Worm (Caenorhabditis elegans) whole organism, L1 larva: Measurements from ENCODE around the gene ugt-21.

ENCODE experiments used
- C16A3.4 ChIP-seq: fragments of 150-350 bp; optimal IDR thresholded peaks from 2 replicates; lab custom pipeline; 2014; ENCODE audit warnings: missing biosample characterization, missing genetic modification characterization
- C34B4.2 ChIP-seq: sonication (generic microtip); optimal IDR thresholded peaks from 2 replicates; lab custom pipeline; 2017; ENCODE audit warnings: mild to moderate bottlenecking, missing genetic modification characterization, missing compliant biosample characterization
- Y116A8C.19 ChIP-seq: sonication (generic microtip); optimal IDR thresholded peaks from 2 replicates; lab custom pipeline; 2016; ENCODE audit warnings: missing compliant biosample characterization, missing genetic modification characterization, borderline replicate concordance
- blmp-1 ChIP-seq: fragments of 150-350 bp; optimal IDR thresholded peaks from 2 replicates; lab custom pipeline; 2014; ENCODE audit warnings: missing biosample characterization, missing genetic modification characterization
- ceh-82 ChIP-seq, 3 experiments: fragments of 150-350 bp in 1 of 3; sonication (generic microtip) in 2 of 3; optimal IDR thresholded peaks; 2 replicates each; lab custom pipeline; 2014 to 2017; ENCODE audit warnings: missing biosample characterization in 3 of 3, missing genetic modification characterization in 3 of 3
- ceh-88 ChIP-seq: fragments of 200-800 bp; sonication (Bioruptor generic); IDR thresholded peaks from 2 replicates; pipeline ENCODE4 v1.3.6; 2022; ENCODE audit warnings: missing genetic modification characterization, missing compliant biosample characterization
- ceh-90 ChIP-seq: sonication (generic microtip); optimal IDR thresholded peaks from 2 replicates; lab custom pipeline; 2016; ENCODE audit warnings: missing genetic modification characterization, missing compliant biosample characterization
- ces-1 ChIP-seq: fragments of 150-350 bp; optimal IDR thresholded peaks from 2 replicates; lab custom pipeline; 2014; ENCODE audit warnings: missing biosample characterization, missing genetic modification reagents, missing genetic modification characterization
- dpl-1 ChIP-seq, 3 experiments: fragments of 150-350 bp in 2 of 3; sonication (generic microtip) in 1 of 3; optimal IDR thresholded peaks; 2 replicates each; lab custom pipeline; 2014 to 2017; ENCODE audit warnings: missing biosample characterization in 3 of 3, missing genetic modification characterization in 3 of 3, missing genetic modification reagents in 3 of 3
- dsc-1 ChIP-seq: sonication (generic microtip); optimal IDR thresholded peaks from 2 replicates; lab custom pipeline; 2016; ENCODE audit warnings: mild to moderate bottlenecking, missing genetic modification characterization, missing compliant biosample characterization
- egl-27 ChIP-seq, 2 experiments: fragments of 150-350 bp in 1 of 2; sonication (generic microtip); optimal IDR thresholded peaks; 3 replicates each; lab custom pipeline; 2017 to 2018; ENCODE audit warnings: missing biosample characterization in 2 of 2, missing genetic modification characterization in 2 of 2, missing genetic modification reagents in 2 of 2
- elt-2 ChIP-seq: sonication (generic microtip); optimal IDR thresholded peaks from 2 replicates; lab custom pipeline; 2016; ENCODE audit warnings: missing genetic modification characterization, mild to moderate bottlenecking, inconsistent platforms, missing compliant biosample characterization, missing genetic modification reagents
- elt-3 ChIP-seq, 6 experiments: fragments of 150-350 bp in 1 of 6; sonication (generic microtip); optimal IDR thresholded peaks; 2 replicates each; lab custom pipeline; 2017 to 2018; ENCODE audit warnings: missing biosample characterization in 6 of 6, missing genetic modification characterization in 6 of 6, inconsistent platforms in 1 of 6
- ets-5 ChIP-seq: fragments of 200-800 bp; sonication (Bioruptor generic); IDR thresholded peaks from 2 replicates; pipeline ENCODE4 v1.3.6; 2022; ENCODE audit warnings: missing genetic modification characterization, missing compliant biosample characterization
- fkh-8 ChIP-seq: sonication (generic microtip); optimal IDR thresholded peaks from 2 replicates; lab custom pipeline; 2016; ENCODE audit warnings: mild to moderate bottlenecking, missing genetic modification characterization, missing compliant biosample characterization
- hlh-17 ChIP-seq: fragments of 200-800 bp; sonication (Bioruptor generic); optimal IDR thresholded peaks from 2 replicates; lab custom pipeline; 2018; ENCODE audit warnings: missing genetic modification characterization, mild to moderate bottlenecking, missing compliant biosample characterization, moderate library complexity, borderline replicate concordance
- hlh-4 ChIP-seq: sonication (generic microtip); optimal IDR thresholded peaks from 2 replicates; lab custom pipeline; 2016; ENCODE audit warnings: mild to moderate bottlenecking, missing genetic modification characterization, missing compliant biosample characterization
- irx-1 ChIP-seq: sonication (generic microtip); optimal IDR thresholded peaks from 2 replicates; lab custom pipeline; 2016; ENCODE audit warnings: missing genetic modification characterization, missing compliant biosample characterization
- isw-1 ChIP-seq: fragments of 200-800 bp; sonication (Bioruptor generic); IDR thresholded peaks from 2 replicates; pipeline ENCODE4 v1.3.6; 2022; ENCODE audit warnings: missing genetic modification characterization, missing compliant biosample characterization
- jun-1 ChIP-seq: fragments of 150-350 bp; optimal IDR thresholded peaks from 2 replicates; lab custom pipeline; 2014; ENCODE audit warnings: missing biosample characterization, missing genetic modification reagents, missing genetic modification characterization
- lin-13 ChIP-seq: fragments of 150-350 bp; optimal IDR thresholded peaks from 2 replicates; lab custom pipeline; 2014; ENCODE audit warnings: missing biosample characterization, missing genetic modification reagents, missing genetic modification characterization
- lin-14 ChIP-seq: fragments of 200-800 bp; sonication (Bioruptor generic); optimal IDR thresholded peaks from 2 replicates; lab custom pipeline; 2018; ENCODE audit warnings: mild to moderate bottlenecking, missing genetic modification characterization, moderate library complexity, missing compliant biosample characterization
- lin-15B ChIP-seq: fragments of 150-350 bp; sonication (generic microtip); optimal IDR thresholded peaks from 3 replicates; lab custom pipeline; 2014; ENCODE audit warnings: missing biosample characterization, missing genetic modification characterization
- lin-35 ChIP-seq, 2 experiments: fragments of 150-350 bp; optimal IDR thresholded peaks; 2 replicates each; lab custom pipeline; 2014; ENCODE audit warnings: missing biosample characterization in 2 of 2, missing genetic modification characterization in 2 of 2, missing genetic modification reagents in 2 of 2
- lin-39 ChIP-seq: fragments of 150-350 bp; optimal IDR thresholded peaks from 2 replicates; lab custom pipeline; 2014; ENCODE audit warnings: missing biosample characterization, missing genetic modification reagents, missing genetic modification characterization
- lir-3 ChIP-seq: sonication (generic microtip); optimal IDR thresholded peaks from 2 replicates; lab custom pipeline; 2016; ENCODE audit warnings: mild to moderate bottlenecking, missing genetic modification characterization, moderate library complexity, missing compliant biosample characterization; ENCODE audit not compliant: poor library complexity
- lsy-2 ChIP-seq, 2 experiments: fragments of 150-350 bp; optimal IDR thresholded peaks; 2 replicates each; lab custom pipeline; 2014; ENCODE audit warnings: missing biosample characterization in 2 of 2, missing genetic modification characterization in 2 of 2
- mdl-1 ChIP-seq, 2 experiments: fragments of 150-350 bp; optimal IDR thresholded peaks; 2 replicates each; lab custom pipeline; 2014 to 2017; ENCODE audit warnings: missing biosample characterization in 2 of 2, missing genetic modification characterization in 2 of 2, inconsistent platforms in 1 of 2
- mef-2 ChIP-seq: fragments of 150-350 bp; optimal IDR thresholded peaks from 2 replicates; lab custom pipeline; 2014; ENCODE audit warnings: missing biosample characterization, missing genetic modification characterization
- mep-1 ChIP-seq: fragments of 150-350 bp; optimal IDR thresholded peaks from 2 replicates; lab custom pipeline; 2014; ENCODE audit warnings: missing biosample characterization, missing genetic modification characterization
- nhr-19 ChIP-seq: fragments of 200-800 bp; sonication (Bioruptor generic); conservative IDR thresholded peaks from 2 replicates; pipeline ENCODE4 v1.3.6; 2022; ENCODE audit warnings: missing genetic modification characterization, missing compliant biosample characterization
- nhr-20 ChIP-seq: sonication (generic microtip); optimal IDR thresholded peaks from 2 replicates; lab custom pipeline; 2016; ENCODE audit warnings: mild to moderate bottlenecking, missing genetic modification characterization, missing compliant biosample characterization
- nhr-71 ChIP-seq: sonication (generic microtip); optimal IDR thresholded peaks from 2 replicates; lab custom pipeline; 2016; ENCODE audit warnings: mild to moderate bottlenecking, missing genetic modification characterization, moderate library complexity, missing compliant biosample characterization
- nhr-76 ChIP-seq: sonication (generic microtip); optimal IDR thresholded peaks from 2 replicates; lab custom pipeline; 2017; ENCODE audit warnings: missing biosample characterization, missing genetic modification characterization
- nhr-84 ChIP-seq: sonication (generic microtip); optimal IDR thresholded peaks from 2 replicates; lab custom pipeline; 2017; ENCODE audit warnings: missing biosample characterization, missing genetic modification characterization
- nhr-85 ChIP-seq: sonication (generic microtip); peaks from one replicate; lab custom pipeline; 2016; ENCODE audit warnings: missing genetic modification characterization, inconsistent platforms, missing compliant biosample characterization
- nhr-90 ChIP-seq: sonication (generic microtip); optimal IDR thresholded peaks from 2 replicates; lab custom pipeline; 2016; ENCODE audit warnings: mild to moderate bottlenecking, missing genetic modification characterization, missing compliant biosample characterization; ENCODE audit not compliant: poor library complexity
- rnt-1 ChIP-seq: sonication (generic microtip); optimal IDR thresholded peaks from 2 replicates; lab custom pipeline; 2016; ENCODE audit warnings: mild to moderate bottlenecking, missing genetic modification characterization, moderate library complexity, missing compliant biosample characterization
- skn-1 ChIP-seq: fragments of 150-350 bp; optimal IDR thresholded peaks from 2 replicates; lab custom pipeline; 2014; ENCODE audit warnings: missing biosample characterization, missing genetic modification characterization
- snpc-4 ChIP-seq: fragments of 150-350 bp; optimal IDR thresholded peaks from 2 replicates; lab custom pipeline; 2014; ENCODE audit warnings: missing biosample characterization, missing genetic modification characterization
- swsn-7 ChIP-seq: sonication (generic microtip); optimal IDR thresholded peaks from 2 replicates; lab custom pipeline; 2016; ENCODE audit warnings: missing genetic modification characterization, missing compliant biosample characterization
- unc-62 ChIP-seq: fragments of 150-350 bp; optimal IDR thresholded peaks from 2 replicates; lab custom pipeline; 2014; ENCODE audit warnings: missing biosample characterization, missing genetic modification reagents, missing genetic modification characterization
- unc-86 ChIP-seq: sonication (generic microtip); optimal IDR thresholded peaks from 2 replicates; lab custom pipeline; 2016; ENCODE audit warnings: missing genetic modification characterization, missing compliant biosample characterization
- unc-98 ChIP-seq: fragments of 200-800 bp; sonication (Bioruptor generic); IDR thresholded peaks from 2 replicates; pipeline ENCODE4 v1.3.6; 2022; ENCODE audit warnings: missing genetic modification characterization, missing compliant biosample characterization
- xbp-1 ChIP-seq: sonication (generic microtip); optimal IDR thresholded peaks from 2 replicates; lab custom pipeline; 2016; ENCODE audit warnings: missing genetic modification characterization, missing compliant biosample characterization
- zag-1 ChIP-seq: fragments of 150-350 bp; optimal IDR thresholded peaks from 2 replicates; lab custom pipeline; 2014; ENCODE audit warnings: missing biosample characterization, missing genetic modification characterization
- ztf-11 ChIP-seq, 2 experiments: sonication (generic microtip); optimal IDR thresholded peaks; 2 replicates each; lab custom pipeline; 2016 to 2017; ENCODE audit warnings: missing genetic modification characterization in 2 of 2, missing biosample characterization in 1 of 2, missing compliant biosample characterization in 1 of 2

ugt-21 gene

DNA sequence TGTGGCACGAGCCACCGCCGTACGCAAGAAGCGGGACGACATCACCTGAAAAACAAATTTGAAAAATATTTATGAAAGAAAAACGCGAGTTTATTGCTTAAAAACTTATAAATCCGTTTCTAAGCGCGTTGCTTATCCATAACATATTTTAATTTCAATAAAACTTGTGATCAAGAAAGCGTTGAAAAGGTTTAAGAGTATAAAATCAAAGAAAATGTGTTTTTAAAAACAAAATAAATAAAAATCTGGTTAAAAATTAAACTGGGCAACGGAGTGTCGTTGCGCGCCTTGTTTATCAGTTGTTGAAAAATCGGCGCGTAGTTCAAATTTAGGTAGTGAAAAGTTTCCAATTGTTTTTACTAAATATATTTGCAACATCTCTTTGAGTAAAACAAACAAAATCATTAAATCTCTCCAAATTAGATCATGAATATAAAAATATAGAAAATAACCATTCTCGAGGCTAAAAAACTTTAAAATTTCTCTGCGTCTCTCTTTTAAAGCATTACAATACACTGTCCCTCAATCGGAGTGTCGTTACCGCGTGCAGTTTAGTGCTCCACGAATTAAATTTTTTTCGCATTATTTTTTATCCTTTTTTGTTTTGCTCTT lies 24.8 kb downstream of the ugt-21 start, which contains the start of gene ndua-5 (continued):
- TF ChIP-seq nhr-71 (tag; lab: Kevin White, UChicago): peak; percentile 79
- TF ChIP-seq mef-2: no peak
- TF ChIP-seq ceh-82 (tag; optimal IDR thresholded peaks at IDR 0.05; lab: Kevin White, UChicago): peak; percentile 0 to 51 (median 9)
- TF ChIP-seq lin-14 (GFP tag; lab: Kevin White, UChicago): peak; percentile 49
- TF ChIP-seq snpc-4 (tag; lab: Kevin White, UChicago): peak; percentile 49
- TF ChIP-seq hlh-4 (tag; lab: Kevin White, UChicago): no peak
- no peak for TF ChIP-seq ztf-11 (tag; optimal IDR thresholded peaks at IDR 0.05; lab: Kevin White, UChicago)
- TF ChIP-seq ces-1 (GFP tag; lab: Kevin White, UChicago): no peak
- peak; percentile 64 for TF ChIP-seq swsn-7
- TF ChIP-seq lir-3 (tag; lab: Kevin White, UChicago): no peak
- TF ChIP-seq rnt-1 (tag; lab: Kevin White, UChicago): no peak
- no peak for TF ChIP-seq nhr-76 (tag; lab: Kevin White, UChicago)
- TF ChIP-seq Y116A8C.19 (tag; lab: Kevin White, UChicago): no peak
- no peak for TF ChIP-seq unc-62 (GFP tag; lab: Kevin White, UChicago)
- TF ChIP-seq nhr-20 (tag; lab: Kevin White, UChicago): peak; percentile 62
- TF ChIP-seq unc-86 (tag; lab: Kevin White, UChicago): peak; percentile 31
- no peak for TF ChIP-seq unc-98
- TF ChIP-seq mep-1: no peak
- no peak for TF ChIP-seq ceh-90 (tag; lab: Kevin White, UChicago)
- peak; percentile 72 for TF ChIP-seq xbp-1 (tag; lab: Kevin White, UChicago)
- TF ChIP-seq blmp-1 (tag; lab: Kevin White, UChicago): peak; percentile 61
- no peak for TF ChIP-seq elt-3 (tag; optimal IDR thresholded peaks at IDR 0.05; lab: Kevin White, UChicago)
- no peak for TF ChIP-seq skn-1
- TF ChIP-seq lin-13 (GFP tag; lab: Kevin White, UChicago): no peak
- TF ChIP-seq nhr-85 (tag; lab: Kevin White, UChicago): peak; percentile 89
- no peak for TF ChIP-seq mdl-1 (tag; optimal IDR thresholded peaks at IDR 0.05; lab: Kevin White, UChicago)
- peak; percentile 23; the same call in 1 of the 2 replicates for TF ChIP-seq isw-1 (GFP tag; lab: Robert Waterston, UW)
- no peak for TF ChIP-seq lin-39 (tag; lab: Kevin White, UChicago)
- peak; percentile 15 for TF ChIP-seq fkh-8
- TF ChIP-seq nhr-84 (tag; lab: Kevin White, UChicago): no peak
- TF ChIP-seq lin-15B (tag; lab: Kevin White, UChicago): peak; percentile 66
- no peak for TF ChIP-seq C34B4.2 (tag; lab: Kevin White, UChicago)

DNA sequence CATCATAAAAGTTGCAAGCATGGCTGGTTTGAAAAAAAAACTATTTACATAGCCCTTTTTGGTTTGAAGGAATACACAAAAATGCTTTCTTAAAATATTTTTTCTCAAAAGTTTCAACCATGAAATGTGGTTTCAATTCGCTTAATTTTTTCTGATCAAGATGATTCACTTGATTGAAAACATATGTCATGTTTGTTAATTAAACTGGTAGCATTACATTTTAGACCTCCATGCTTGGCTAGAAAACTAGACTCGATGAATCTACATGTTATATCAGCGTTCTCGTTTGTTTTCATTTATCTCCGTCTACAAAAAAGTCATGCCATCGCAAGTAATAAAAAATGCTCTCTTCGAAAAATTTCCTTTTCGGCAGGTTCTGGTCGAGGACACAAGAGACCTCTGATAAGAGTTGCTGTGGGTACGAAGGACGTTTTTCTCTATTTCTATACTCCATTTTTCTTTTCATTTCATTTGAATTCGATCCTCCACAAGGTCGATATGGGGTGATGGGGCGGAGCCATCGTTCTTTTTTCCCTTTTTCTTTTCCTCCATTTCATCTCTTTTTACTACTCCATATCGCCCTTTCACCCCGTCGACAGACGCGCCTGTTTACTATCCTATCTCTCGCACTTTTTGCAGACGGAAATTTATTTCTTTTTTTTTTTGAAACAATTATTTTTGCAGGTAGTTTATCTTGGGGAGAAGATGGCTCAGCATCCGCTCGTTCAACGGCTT lies 25.7 kb downstream of the ugt-21 start, which contains the start of gene elo-1:
TSS of gene elo-1 (plus strand) at position 685 of the 735 bp plus-strand sequence.
- no peak for TF ChIP-seq zag-1 (tag; lab: Kevin White, UChicago)
- no peak for TF ChIP-seq skn-1
- no peak for TF ChIP-seq unc-98
- TF ChIP-seq snpc-4 (tag; lab: Kevin White, UChicago): peak; percentile 35
- peak; percentile 93 for TF ChIP-seq dsc-1 (tag; lab: Kevin White, UChicago)
- TF ChIP-seq fkh-8: no peak
- TF ChIP-seq xbp-1 (tag; lab: Kevin White, UChicago): peak; percentile 21
- TF ChIP-seq dpl-1 (GFP tag; optimal IDR thresholded peaks at IDR 0.05; lab: Kevin White, UChicago): peak; percentile 2 to 44 (median 14)
- peak; percentile 65 for TF ChIP-seq nhr-90 (tag; lab: Kevin White, UChicago)
- peak; percentile 84 for TF ChIP-seq lin-14 (GFP tag; lab: Kevin White, UChicago)
- TF ChIP-seq lin-35 (GFP tag; optimal IDR thresholded peaks at IDR 0.05; lab: Kevin White, UChicago): peak in 1 of 2 experiments; percentile 40
- peak in 1 of 3 experiments; percentile 23 for TF ChIP-seq ceh-82 (tag; optimal IDR thresholded peaks at IDR 0.05; lab: Kevin White, UChicago)
- peak; percentile 6 for TF ChIP-seq C16A3.4 (tag; lab: Kevin White, UChicago)
- TF ChIP-seq ceh-88 (GFP tag; lab: Robert Waterston, UW): no peak
- peak; percentile 68 for TF ChIP-seq mep-1
- peak; percentile 53 for TF ChIP-seq nhr-19 (GFP tag; lab: Robert Waterston, UW)
- TF ChIP-seq irx-1 (tag; lab: Kevin White, UChicago): no peak
- TF ChIP-seq jun-1 (tag; lab: Kevin White, UChicago): peak; percentile 6
- TF ChIP-seq nhr-20 (tag; lab: Kevin White, UChicago): peak; percentile 81
- peak in 1 of 2 experiments; percentile 31 for TF ChIP-seq egl-27 (tag; optimal IDR thresholded peaks at IDR 0.05; lab: Kevin White, UChicago)
- TF ChIP-seq lsy-2 (tag; optimal IDR thresholded peaks at IDR 0.05; lab: Kevin White, UChicago): peak; percentile 22 to 30
- peak; percentile 75 for TF ChIP-seq elt-2 (tag; lab: Kevin White, UChicago)
- no peak for TF ChIP-seq nhr-76 (tag; lab: Kevin White, UChicago)
- TF ChIP-seq lin-13 (GFP tag; lab: Kevin White, UChicago): no peak
- TF ChIP-seq ets-5 (GFP tag; lab: Robert Waterston, UW): no peak
- no peak for TF ChIP-seq hlh-17 (GFP tag; lab: Kevin White, UChicago)
- peak; percentile 76 for TF ChIP-seq nhr-71 (tag; lab: Kevin White, UChicago)
